Fruit fly (Drosophila melanogaster): Measurements from ENCODE around the gene CG18823.
A peak's percentile ranks its signal among the peaks of the same experiment; 100 is the strongest.

CG18823 gene

DNA sequence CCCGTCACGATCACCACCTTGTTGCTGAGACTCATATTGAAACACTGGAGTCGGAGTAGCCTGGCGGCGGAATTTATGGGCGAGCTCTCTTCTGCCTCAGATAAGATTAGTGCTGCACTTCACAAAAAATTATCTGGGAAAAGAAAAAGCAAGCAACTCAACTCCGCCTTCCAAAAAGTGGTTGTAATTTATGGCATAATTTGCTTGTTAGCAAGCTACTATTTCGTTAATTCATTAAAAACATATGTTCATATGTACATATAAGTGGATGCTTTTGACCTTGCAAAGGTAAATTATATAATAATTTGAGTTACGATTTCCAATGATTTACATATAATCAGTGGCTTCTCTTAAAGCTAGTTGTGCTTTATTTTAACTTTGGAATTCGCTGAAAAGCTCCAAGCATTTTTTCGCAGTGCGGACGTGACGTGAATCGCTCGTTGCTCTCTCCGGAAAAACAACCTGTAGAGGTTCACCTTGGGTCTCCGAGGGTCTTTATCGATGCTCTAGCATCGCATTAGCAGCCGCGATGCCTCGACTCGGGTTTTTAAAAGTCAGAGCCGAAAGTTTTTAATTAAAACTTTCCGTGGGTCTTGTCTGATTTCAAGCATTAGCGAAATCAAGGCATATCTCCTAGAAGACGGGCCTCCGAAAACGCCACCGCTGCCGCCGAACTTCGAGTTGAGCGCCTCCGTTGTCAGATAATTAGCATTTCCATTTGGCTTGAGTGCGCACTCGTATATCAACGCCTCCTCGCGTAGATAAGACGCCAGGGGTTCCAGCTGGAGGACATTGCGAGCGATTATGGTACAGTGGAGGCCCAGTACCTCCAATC is 42.7 kb upstream of the CG18823 start, which contains the start of gene CG3699 (continued):
- TF ChIP-seq CG18262 (tag; optimal IDR thresholded peaks at IDR 0.05) (peak; percentile 28), GATAe (GFP tag; conservative IDR thresholded peaks at IDR 0.05) (peak; percentile 54), Fer3 (tag; optimal IDR thresholded peaks at IDR 0.05) (peak; percentile 42), CG1233 (GFP tag; optimal IDR thresholded peaks at IDR 0.05) (no peak), CG15514 (GFP tag; optimal IDR thresholded peaks at IDR 0.05) (peak; percentile 29), Nf-YB (GFP tag; optimal IDR thresholded peaks at IDR 0.05) (peak; percentile 11), CG18599 (GFP tag; optimal IDR thresholded peaks at IDR 0.05) (peak; percentile 75), CG9727 (GFP tag; optimal IDR thresholded peaks at IDR 0.05) (peak; percentile 37), HHEX (GFP tag; optimal IDR thresholded peaks at IDR 0.05) (peak; percentile 25), ranshi (GFP tag; IDR thresholded peaks at IDR 0.05) (no peak), CG6272 (GFP tag; IDR thresholded peaks at IDR 0.05) (no peak), CG13775 (GFP tag; optimal IDR thresholded peaks at IDR 0.05) (no peak), Jarid2 (GFP tag; optimal IDR thresholded peaks at IDR 0.05) (peak; percentile 27), cg (GFP tag; optimal IDR thresholded peaks at IDR 0.05) (no peak), ash1 (GFP tag; optimal IDR thresholded peaks at IDR 0.05) (no peak), Med (GFP tag) (peak; percentile 68), CG30020 (tag; optimal IDR thresholded peaks at IDR 0.05) (no peak), tx (GFP tag; optimal IDR thresholded peaks at IDR 0.05) (no peak), Trl (optimal IDR thresholded peaks at IDR 0.05) (peak in 1 of 2 experiments; percentile 0), Trl (GFP tag; optimal IDR thresholded peaks at IDR 0.05) (no peak), CG12155 (GFP tag; optimal IDR thresholded peaks at IDR 0.05) (peak; percentile 35), CG7745 (tag; optimal IDR thresholded peaks at IDR 0.05) (no peak), Nf-YA (GFP tag; IDR thresholded peaks at IDR 0.05) (no peak), CG12659 (GFP tag; optimal IDR thresholded peaks at IDR 0.05) (peak; percentile 53), lilli (GFP tag; optimal IDR thresholded peaks at IDR 0.05) (peak; percentile 66), bsh (GFP tag; optimal IDR thresholded peaks at IDR 0.05) (no peak), CG4820 (GFP tag; optimal IDR thresholded peaks at IDR 0.05) (peak; percentile 1), CG7963 (GFP tag; IDR thresholded peaks at IDR 0.05; ENCODE audit: partially characterized antibody) (no peak), CG17328 (GFP tag; IDR thresholded peaks at IDR 0.05) (no peak), phol (tag; optimal IDR thresholded peaks at IDR 0.05) (peak; percentile 14), dysf (GFP tag; IDR thresholded peaks at IDR 0.05) (peak; percentile 65; the same call in 2 of the 3 replicates), D19A (tag; optimal IDR thresholded peaks at IDR 0.05) (peak; percentile 14), CG14441 (GFP tag; IDR thresholded peaks at IDR 0.05) (0 out of 2 replicates have a peak, but pooled peaks have one; percentile 10), mam (GFP tag; optimal IDR thresholded peaks at IDR 0.05) (peak; percentile 35), CG12236 (GFP tag; optimal IDR thresholded peaks at IDR 0.05) (no peak), CG31441 (GFP tag; IDR thresholded peaks at IDR 0.05) (0 out of 2 replicates have a peak, but pooled peaks have one; percentile 15), Sry-β (GFP tag; optimal IDR thresholded peaks at IDR 0.05) (no peak), CG12391 (tag; optimal IDR thresholded peaks at IDR 0.05) (peak; percentile 27), nau (GFP tag; optimal IDR thresholded peaks at IDR 0.05) (peak; percentile 2), Hr3 (GFP tag; optimal IDR thresholded peaks at IDR 0.05) (peak; percentile 28), Fer1 (GFP tag; optimal IDR thresholded peaks at IDR 0.05) (peak; percentile 52), CG4328 (GFP tag; optimal IDR thresholded peaks at IDR 0.05) (peak; percentile 16), Deaf1 (tag; optimal IDR thresholded peaks at IDR 0.05) (peak; percentile 51), nerfin-2 (GFP tag; IDR thresholded peaks at IDR 0.05; ENCODE audit: partially characterized antibody) (no peak), CG6765 (GFP tag; optimal IDR thresholded peaks at IDR 0.05) (no peak), zf30C (GFP tag; optimal IDR thresholded peaks at IDR 0.05) (peak; percentile 41), sens (GFP tag) (peak; percentile 58), Abd-B (GFP tag; optimal IDR thresholded peaks at IDR 0.05) (peak; percentile 18)
